Worm (Caenorhabditis elegans) whole organism, L2 larva: ENCODE data around the gene lst-2.

ENCODE experiments used
- ama-1 ChIP-seq: fragments of 150-350 bp; optimal IDR thresholded peaks from 2 replicates; lab custom pipeline; 2018; ENCODE audit warnings: inconsistent platforms
- lsy-2 ChIP-seq, 2 experiments: fragments of 150-350 bp in 1 of 2; sonication (generic microtip) in 1 of 2; optimal IDR thresholded peaks; 2 replicates each; lab custom pipeline; 2014 to 2017; ENCODE audit warnings: missing biosample characterization in 2 of 2, missing genetic modification characterization in 2 of 2
- nhr-237 ChIP-seq: fragments of 150-350 bp; optimal IDR thresholded peaks from 2 replicates; lab custom pipeline; 2014; ENCODE audit warnings: missing biosample characterization, missing genetic modification characterization
- unc-62 ChIP-seq: fragments of 150-350 bp; optimal IDR thresholded peaks from 2 replicates; lab custom pipeline; 2014; ENCODE audit warnings: missing biosample characterization, missing genetic modification reagents, missing genetic modification characterization

DNA sequence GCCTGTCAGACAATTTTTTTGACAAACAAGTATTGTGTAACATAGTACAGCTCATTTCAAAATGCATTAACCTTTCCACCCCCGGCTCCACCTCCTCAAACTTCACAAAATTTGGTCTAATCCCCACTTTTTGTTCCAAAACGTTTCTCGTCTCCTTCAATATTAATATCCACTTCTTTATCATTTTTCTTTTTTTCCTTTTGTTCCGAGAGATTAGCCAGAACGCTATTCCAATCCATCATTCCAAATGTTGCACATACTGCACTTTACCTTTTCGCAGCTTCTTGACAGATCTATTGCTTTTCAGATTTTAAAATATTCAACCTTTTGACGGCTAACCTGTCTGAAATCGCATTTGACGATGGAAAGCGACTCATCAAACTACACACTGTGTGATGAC lies 19.7 kb upstream of the lst-2 start, which contains the start of gene D1079.1:
- no peak for TF ChIP-seq unc-62
- TF ChIP-seq ama-1 (lab: Kevin White, UChicago), result no peak
- TF ChIP-seq lsy-2 (tag; optimal IDR thresholded peaks at IDR 0.05; lab: Kevin White, UChicago), result no peak
- TF ChIP-seq nhr-237, result no peak
